Fruit fly (Drosophila melanogaster) whole organism, embryonic: ENCODE results near the gene jus.

Source experiments
- Aef1 ChIP-seq: fragments of 200-800 bp; sonication (Bioruptor generic); IDR thresholded peaks from 3 replicates; pipeline ENCODE4 v1.3.6; 2022; ENCODE audit warnings: missing biosample characterization, missing genetic modification characterization
- Antp ChIP-seq: fragments of 200-800 bp; sonication (Bioruptor generic); optimal IDR thresholded peaks from 3 replicates; lab custom pipeline; 2016; ENCODE audit warnings: missing biosample characterization, missing genetic modification characterization
- Atf3 ChIP-seq: fragments of 200-800 bp; sonication (Bioruptor generic); optimal IDR thresholded peaks from 3 replicates; lab custom pipeline; 2016; ENCODE audit warnings: missing biosample characterization, missing genetic modification characterization
- CG10959 ChIP-seq: fragments of 200-800 bp; sonication (Bioruptor generic); IDR thresholded peaks from 2 replicates; pipeline ENCODE4 v1.3.6; 2022; ENCODE audit warnings: missing biosample characterization, missing genetic modification characterization
- CG11085 ChIP-seq: fragments of 200-800 bp; sonication (Bioruptor generic); IDR thresholded peaks from 2 replicates; pipeline ENCODE4 v1.3.6; 2022; ENCODE audit warnings: missing biosample characterization, missing genetic modification characterization
- CG12659 ChIP-seq: fragments of 200-800 bp; sonication (Bioruptor generic); optimal IDR thresholded peaks from 3 replicates; lab custom pipeline; 2017; ENCODE audit warnings: mild to moderate bottlenecking, missing biosample characterization, missing genetic modification reagents, missing genetic modification characterization
- CG14441 ChIP-seq: fragments of 200-800 bp; sonication (Bioruptor generic); IDR thresholded peaks from 2 replicates; pipeline ENCODE4 v1.3.6; 2022; ENCODE audit warnings: missing biosample characterization, missing genetic modification characterization
- CG1647 ChIP-seq: fragments of 200-800 bp; sonication (Bioruptor generic); optimal IDR thresholded peaks from 3 replicates; lab custom pipeline; 2016; ENCODE audit warnings: missing biosample characterization, missing genetic modification characterization
- CG16815 ChIP-seq: fragments of 200-800 bp; sonication (Bioruptor generic); optimal IDR thresholded peaks from 3 replicates; lab custom pipeline; 2017; ENCODE audit warnings: missing biosample characterization, mild to moderate bottlenecking, missing genetic modification characterization
- CG17568 ChIP-seq: fragments of 200-800 bp; sonication (Bioruptor generic); optimal IDR thresholded peaks from 2 replicates; lab custom pipeline; 2018; ENCODE audit warnings: missing biosample characterization, mild to moderate bottlenecking, missing genetic modification characterization, moderate library complexity
- CG18262 ChIP-seq: fragments of 200-800 bp; optimal IDR thresholded peaks from 3 replicates; lab custom pipeline; 2019; ENCODE audit warnings: missing biosample characterization, mild to moderate bottlenecking, missing genetic modification characterization, moderate library complexity
- CG2875 ChIP-seq: fragments of 200-800 bp; sonication (Bioruptor generic); optimal IDR thresholded peaks from 2 replicates; lab custom pipeline; 2017; ENCODE audit warnings: missing biosample characterization, mild to moderate bottlenecking, missing genetic modification characterization, missing genetic modification reagents
- CG31365 ChIP-seq: fragments of 200-800 bp; sonication (Bioruptor generic); optimal IDR thresholded peaks from 2 replicates; lab custom pipeline; 2018; ENCODE audit warnings: missing biosample characterization, mild to moderate bottlenecking, missing genetic modification characterization
- CG32532 ChIP-seq: fragments of 200-800 bp; sonication (Bioruptor generic); IDR thresholded peaks from 2 replicates; pipeline ENCODE4 v1.3.6; 2022; ENCODE audit warnings: missing biosample characterization, missing genetic modification characterization
- CG4328 ChIP-seq: fragments of 200-800 bp; sonication (Bioruptor generic); optimal IDR thresholded peaks from 3 replicates; lab custom pipeline; 2017; ENCODE audit warnings: missing biosample characterization, missing genetic modification reagents, missing genetic modification characterization
- CG7357 ChIP-seq: fragments of 200-800 bp; sonication (Bioruptor generic); IDR thresholded peaks from 3 replicates; pipeline ENCODE4 v1.3.6; 2022; ENCODE audit warnings: missing biosample characterization, missing genetic modification characterization
- CG7372 ChIP-seq: fragments of 200-800 bp; sonication (Bioruptor generic); IDR thresholded peaks from 2 replicates; pipeline ENCODE4 v1.3.6; 2022; ENCODE audit warnings: missing biosample characterization, missing genetic modification characterization
- CG8388 ChIP-seq: fragments of 200-800 bp; sonication (Bioruptor generic); optimal IDR thresholded peaks from 2 replicates; lab custom pipeline; 2019; ENCODE audit warnings: missing biosample characterization, mild to moderate bottlenecking, missing genetic modification characterization, moderate library complexity
- CG8765 ChIP-seq: fragments of 200-800 bp; sonication (Bioruptor generic); IDR thresholded peaks from 2 replicates; pipeline ENCODE4 v1.3.6; 2022; ENCODE audit warnings: missing biosample characterization, missing genetic modification characterization
- D19A ChIP-seq: fragments of 200-800 bp; optimal IDR thresholded peaks from 3 replicates; lab custom pipeline; 2019; ENCODE audit warnings: missing biosample characterization, mild to moderate bottlenecking, missing genetic modification characterization, moderate library complexity
- Dip3 ChIP-seq: fragments of 200-800 bp; sonication (Bioruptor generic); optimal IDR thresholded peaks from 3 replicates; lab custom pipeline; 2016; ENCODE audit warnings: missing biosample characterization, missing genetic modification characterization
- Dp ChIP-seq: fragments of 200-800 bp; sonication (Bioruptor generic); optimal IDR thresholded peaks from 2 replicates; lab custom pipeline; 2018; ENCODE audit warnings: missing biosample characterization, mild to moderate bottlenecking, missing genetic modification characterization, moderate library complexity
- Hr3 ChIP-seq: fragments of 200-800 bp; sonication (Bioruptor generic); optimal IDR thresholded peaks from 3 replicates; lab custom pipeline; 2016; ENCODE audit warnings: missing biosample characterization, missing genetic modification characterization
- Hr78 ChIP-seq, 2 experiments: fragments of 200-800 bp in 1 of 2; fragments of >200 bp in 1 of 2; sonication (Bioruptor generic) in 1 of 2; optimal IDR thresholded peaks; 2 replicates each; lab custom pipeline; 2017 to 2019; ENCODE audit warnings: missing biosample characterization in 2 of 2, missing genetic modification characterization in 2 of 2, mild to moderate bottlenecking in 1 of 2, moderate library complexity in 1 of 2
- Mad ChIP-seq: fragments of 200-800 bp; sonication (Bioruptor generic); optimal IDR thresholded peaks from 2 replicates; lab custom pipeline; 2016; ENCODE audit warnings: missing biosample characterization, missing genetic modification characterization
- Mrtf ChIP-seq: fragments of 200-800 bp; sonication (Bioruptor generic); IDR thresholded peaks from 3 replicates; pipeline ENCODE4 v1.3.6; 2022; ENCODE audit warnings: missing biosample characterization, missing genetic modification characterization
- NFAT ChIP-seq: fragments of 200-800 bp; sonication (Bioruptor generic); IDR thresholded peaks from 2 replicates; pipeline ENCODE4 v1.3.6; 2022; ENCODE audit warnings: missing biosample characterization, missing genetic modification characterization
- Nf-YA ChIP-seq: fragments of 200-800 bp; sonication (Bioruptor generic); IDR thresholded peaks from 2 replicates; pipeline ENCODE4 v1.3.6; 2022; ENCODE audit warnings: missing biosample characterization, missing genetic modification characterization
- Sox102F ChIP-seq: fragments of 200-800 bp; sonication (Bioruptor generic); optimal IDR thresholded peaks from 2 replicates; lab custom pipeline; 2018; ENCODE audit warnings: missing biosample characterization, mild to moderate bottlenecking, missing genetic modification characterization, moderate library complexity
- bsh ChIP-seq, 2 experiments: fragments of 200-800 bp; sonication (Bioruptor generic); optimal IDR thresholded peaks; 2 replicates each; lab custom pipeline; 2017 to 2018; ENCODE audit warnings: mild to moderate bottlenecking in 2 of 2, missing biosample characterization in 2 of 2, missing genetic modification characterization in 2 of 2, moderate library complexity in 1 of 2
- chm ChIP-seq: fragments of 200-800 bp; sonication (Bioruptor generic); IDR thresholded peaks from 2 replicates; pipeline ENCODE4 v1.3.6; 2022; ENCODE audit warnings: missing biosample characterization, missing genetic modification characterization
- crol ChIP-seq: fragments of 200-800 bp; sonication (Bioruptor generic); IDR thresholded peaks from 2 replicates; pipeline ENCODE4 v1.3.6; 2022; ENCODE audit warnings: missing biosample characterization, missing genetic modification characterization
- disco-r ChIP-seq: fragments of 200-800 bp; sonication (Bioruptor generic); optimal IDR thresholded peaks from 2 replicates; lab custom pipeline; 2016; ENCODE audit warnings: missing biosample characterization, missing genetic modification characterization
- dm ChIP-seq: fragments of 200-800 bp; sonication (Bioruptor generic); optimal IDR thresholded peaks from 3 replicates; lab custom pipeline; 2016; ENCODE audit warnings: missing biosample characterization, missing genetic modification characterization
- ftz-f1 ChIP-seq: fragments of 200-800 bp; sonication (Bioruptor generic); optimal IDR thresholded peaks from 2 replicates; lab custom pipeline; 2016; ENCODE audit warnings: missing biosample characterization, missing genetic modification characterization
- gt ChIP-seq: fragments of 200-800 bp; sonication (Bioruptor generic); IDR thresholded peaks from 2 replicates; pipeline ENCODE4 v1.3.6; 2022; ENCODE audit warnings: missing biosample characterization, missing genetic modification characterization
- klu ChIP-seq: fragments of 200-800 bp; sonication (Bioruptor generic); IDR thresholded peaks from 2 replicates; pipeline ENCODE4 v1.3.6; 2022; ENCODE audit warnings: missing biosample characterization, missing genetic modification characterization
- knrl ChIP-seq: fragments of 200-800 bp; sonication (Bioruptor generic); IDR thresholded peaks from 3 replicates; pipeline ENCODE4 v1.3.6; 2022; ENCODE audit warnings: missing biosample characterization, missing genetic modification characterization; ENCODE audit not compliant: partially characterized antibody
- mld ChIP-seq: fragments of 200-800 bp; sonication (Bioruptor generic); IDR thresholded peaks from 3 replicates; pipeline ENCODE4 v1.3.6; 2022; ENCODE audit warnings: missing biosample characterization, missing genetic modification characterization; ENCODE audit not compliant: partially characterized antibody
- nmo ChIP-seq: fragments of 200-800 bp; sonication (Bioruptor generic); optimal IDR thresholded peaks from 2 replicates; lab custom pipeline; 2018; ENCODE audit warnings: missing biosample characterization, mild to moderate bottlenecking, missing genetic modification characterization, moderate library complexity
- pan ChIP-seq, 4 experiments: fragments of >200 bp in 3 of 4; fragments of 200-800 bp in 1 of 4; sonication (Bioruptor generic) in 1 of 4; optimal IDR thresholded peaks in 3 of 4; IDR thresholded peaks in 1 of 4; 2 replicates each; pipeline versions ENCODE4 v1.3.6 to Lab custom; 2017 to 2022; ENCODE audit warnings: missing biosample characterization in 2 of 4, missing genetic modification characterization in 2 of 4, mixed read lengths in 1 of 4
- pfk ChIP-seq: fragments of 200-800 bp; sonication (Bioruptor generic); optimal IDR thresholded peaks from 2 replicates; lab custom pipeline; 2018; ENCODE audit warnings: missing biosample characterization, mild to moderate bottlenecking, missing genetic modification characterization, moderate library complexity
- pros ChIP-seq: fragments of 200-800 bp; sonication (Bioruptor generic); optimal IDR thresholded peaks from 3 replicates; lab custom pipeline; 2019; ENCODE audit warnings: missing biosample characterization, mild to moderate bottlenecking, missing genetic modification characterization, moderate library complexity
- psq ChIP-seq: fragments of 200-800 bp; sonication (Bioruptor generic); optimal IDR thresholded peaks from 2 replicates; lab custom pipeline; 2017; ENCODE audit warnings: missing biosample characterization, missing genetic modification characterization
- salm ChIP-seq: fragments of 200-800 bp; sonication (Bioruptor generic); optimal IDR thresholded peaks from 2 replicates; lab custom pipeline; 2018; ENCODE audit warnings: missing biosample characterization, mild to moderate bottlenecking, missing genetic modification characterization
- sens ChIP-seq: fragments of 200-800 bp; sonication (Bioruptor generic); peaks from one replicate; lab custom pipeline; 2016; ENCODE audit warnings: missing biosample characterization, missing genetic modification characterization
- slbo ChIP-seq: fragments of 200-800 bp; sonication (Bioruptor generic); IDR thresholded peaks from 2 replicates; pipeline ENCODE4 v1.3.6; 2022; ENCODE audit warnings: missing biosample characterization, missing genetic modification characterization
- so ChIP-seq: fragments of 200-800 bp; sonication (Bioruptor generic); IDR thresholded peaks from 3 replicates; pipeline ENCODE4 v1.3.6; 2022; ENCODE audit warnings: missing biosample characterization, missing genetic modification characterization
- sob ChIP-seq: fragments of 200-800 bp; sonication (Bioruptor generic); IDR thresholded peaks from 2 replicates; pipeline ENCODE4 v1.3.6; 2022; ENCODE audit warnings: missing biosample characterization, missing genetic modification characterization
- yki ChIP-seq: fragments of >200 bp; optimal IDR thresholded peaks from 3 replicates; lab custom pipeline; 2018
- z ChIP-seq: fragments of 200-800 bp; sonication (Bioruptor generic); IDR thresholded peaks from 3 replicates; pipeline ENCODE4 v1.3.6; 2022; ENCODE audit warnings: missing biosample characterization, missing genetic modification characterization

The jus gene

dm6 chr3R:29153197-29153644, 41.6 kb downstream of the jus start, which contains the start of the genes Slbp and Rpn2 (continued):
- TF ChIP-seq CG32532 (GFP tag; lab: Robert Waterston, UW) = 0 out of 2 replicates have a peak, but pooled peaks have one; percentile 33
- TF ChIP-seq CG31365 (tag; lab: Kevin White, UChicago) = no peak
- TF ChIP-seq CG18262 = peak; percentile 31
- no peak for TF ChIP-seq CG7372 (GFP tag; lab: Robert Waterston, UW)
- 0 out of 2 replicates have a peak, but pooled peaks have one; percentile 4 for TF ChIP-seq NFAT
- TF ChIP-seq Dp (GFP tag; lab: Kevin White, UChicago) = peak; percentile 74
- TF ChIP-seq CG7357 = no peak
- TF ChIP-seq sens = peak; percentile 85
- no peak for TF ChIP-seq salm (tag; lab: Kevin White, UChicago)
- no peak for TF ChIP-seq ftz-f1 (GFP tag; lab: Kevin White, UChicago)
- TF ChIP-seq pfk (GFP tag; lab: Kevin White, UChicago) = no peak
- peak; percentile 41 for TF ChIP-seq CG1647 (GFP tag; lab: Kevin White, UChicago)
- peak; percentile 47 for TF ChIP-seq slbo (GFP tag; lab: Robert Waterston, UW)
- TF ChIP-seq yki (lab: Kevin White, UChicago) = no peak
- TF ChIP-seq pros (GFP tag; lab: Kevin White, UChicago) = no peak
- TF ChIP-seq Dip3 = peak; percentile 45
- no peak for TF ChIP-seq Mrtf (GFP tag; lab: Robert Waterston, UW)
- TF ChIP-seq nmo (GFP tag; lab: Kevin White, UChicago) = peak; percentile 74
- TF ChIP-seq knrl = peak; percentile 94
- no peak for TF ChIP-seq Hr78 (GFP tag; optimal IDR thresholded peaks at IDR 0.05; lab: Kevin White, UChicago)
- TF ChIP-seq CG14441 (GFP tag; lab: Robert Waterston, UW) = no peak
- no peak for TF ChIP-seq D19A (tag; lab: Kevin White, UChicago)
- TF ChIP-seq z = no peak
- no peak for TF ChIP-seq Nf-YA (GFP tag; lab: Robert Waterston, UW)
- peak; percentile 82 for TF ChIP-seq CG12659
- no peak for TF ChIP-seq Antp
- TF ChIP-seq Hr3 (GFP tag; lab: Kevin White, UChicago) = peak; percentile 42
- TF ChIP-seq pan (optimal IDR thresholded peaks at IDR 0.05; lab: Kevin White, UChicago) = no peak
- TF ChIP-seq pan (GFP tag; optimal IDR thresholded peaks at IDR 0.05 in 1 of 2, IDR thresholded peaks at IDR 0.05 in 1 of 2) = no peak
- peak; percentile 86 for TF ChIP-seq mld (GFP tag; lab: Robert Waterston, UW)
- no peak for TF ChIP-seq CG16815
- TF ChIP-seq CG11085 (GFP tag; lab: Robert Waterston, UW) = peak; percentile 18; the same call in 1 of the 2 replicates
- peak; percentile 62 for TF ChIP-seq sob (GFP tag; lab: Robert Waterston, UW)
- no peak for TF ChIP-seq klu (GFP tag; lab: Robert Waterston, UW)
- TF ChIP-seq CG8765 = no peak
- TF ChIP-seq dm = peak; percentile 60
- TF ChIP-seq psq (GFP tag; lab: Kevin White, UChicago) = no peak
- TF ChIP-seq so = 0 out of 3 replicates have a peak, but pooled peaks have one; percentile 46
- no peak for TF ChIP-seq Sox102F (GFP tag; lab: Kevin White, UChicago)
- TF ChIP-seq CG10959 (GFP tag; lab: Robert Waterston, UW) = no peak
- TF ChIP-seq crol (GFP tag; lab: Robert Waterston, UW) = no peak
- TF ChIP-seq gt (GFP tag; lab: Robert Waterston, UW) = no peak
- no peak for TF ChIP-seq Atf3 (GFP tag; lab: Kevin White, UChicago)
- TF ChIP-seq bsh (GFP tag; optimal IDR thresholded peaks at IDR 0.05; lab: Kevin White, UChicago) = no peak
- no peak for TF ChIP-seq CG4328 (GFP tag; lab: Kevin White, UChicago)
- TF ChIP-seq CG17568 (GFP tag; lab: Kevin White, UChicago) = no peak
- no peak for TF ChIP-seq Mad (GFP tag; lab: Kevin White, UChicago)
- TF ChIP-seq disco-r (GFP tag; lab: Kevin White, UChicago) = no peak
- TF ChIP-seq CG8388 (GFP tag; lab: Kevin White, UChicago) = no peak
- no peak for TF ChIP-seq Aef1 (GFP tag; lab: Robert Waterston, UW)
- TF ChIP-seq chm (GFP tag; lab: Robert Waterston, UW) = no peak
- TF ChIP-seq CG2875 (GFP tag; lab: Kevin White, UChicago) = no peak
